Worm (Caenorhabditis elegans): ENCODE measurements around the gene clec-33.

DNA sequence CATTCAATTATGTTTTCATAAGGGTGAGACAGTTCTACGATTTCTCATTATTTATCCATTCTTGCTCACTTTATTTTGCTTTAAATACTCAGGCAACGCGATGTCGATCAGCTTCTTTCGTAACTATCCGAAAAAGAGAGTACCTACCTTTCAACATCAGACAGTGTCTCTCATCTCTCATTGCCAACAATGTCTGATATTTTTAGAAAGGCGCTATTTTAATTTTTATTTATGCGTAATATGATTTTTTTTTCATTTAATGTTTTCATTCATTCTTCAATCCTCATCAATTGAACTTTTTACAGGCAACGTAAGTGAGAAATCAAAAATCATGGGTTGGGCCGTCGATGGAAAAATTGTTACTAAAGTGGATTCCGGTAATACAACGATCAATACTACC lies 15.1 kb upstream of the clec-33 start, which contains the start of gene F09C6.13:
- TF ChIP-seq unc-62 (GFP tag; optimal IDR thresholded peaks at IDR 0.05) (no peak), xnd-1 (tag; optimal IDR thresholded peaks at IDR 0.05) (no peak), F49E8.2 (tag; optimal IDR thresholded peaks at IDR 0.05; ENCODE audit: insufficient read depth) (no peak), ama-1 (optimal IDR thresholded peaks at IDR 0.05) (no peak), ama-1 (GFP tag; optimal IDR thresholded peaks at IDR 0.05) (no peak), rec-8 (tag; optimal IDR thresholded peaks at IDR 0.05) (no peak), ZK185.1 (tag; optimal IDR thresholded peaks at IDR 0.05; ENCODE audit: poor library complexity, severe bottlenecking) (no peak), gei-17 (GFP tag; optimal IDR thresholded peaks at IDR 0.05) (no peak)
